Worm (Caenorhabditis elegans) whole organism, late embryonic: ENCODE results near the gene C14C6.5.

ENCODE experiments used
- C08G9.2 ChIP-seq: sonication (generic microtip); optimal IDR thresholded peaks from 2 replicates; lab custom pipeline; 2016; ENCODE audit warnings: mild to moderate bottlenecking, missing genetic modification characterization, moderate library complexity, missing compliant biosample characterization
- Y22D7AL.16 ChIP-seq: sonication (generic microtip); optimal IDR thresholded peaks from 2 replicates; lab custom pipeline; 2016; ENCODE audit warnings: missing genetic modification characterization, missing compliant biosample characterization
- ceh-31 ChIP-seq: sonication (generic microtip); optimal IDR thresholded peaks from 2 replicates; lab custom pipeline; 2016; ENCODE audit warnings: missing genetic modification characterization, missing compliant biosample characterization
- ceh-34 ChIP-seq: sonication (generic microtip); optimal IDR thresholded peaks from 2 replicates; lab custom pipeline; 2016; ENCODE audit warnings: mild to moderate bottlenecking, missing genetic modification characterization, missing compliant biosample characterization
- dmd-4 ChIP-seq: sonication (generic microtip); optimal IDR thresholded peaks from 2 replicates; lab custom pipeline; 2016; ENCODE audit warnings: borderline replicate concordance, missing genetic modification characterization, missing compliant biosample characterization
- ets-4 ChIP-seq: sonication (generic microtip); optimal IDR thresholded peaks from 2 replicates; lab custom pipeline; 2016; ENCODE audit warnings: missing genetic modification characterization, missing compliant biosample characterization
- hlh-13 ChIP-seq: fragments of 200-800 bp; sonication (Bioruptor generic); optimal IDR thresholded peaks from 2 replicates; lab custom pipeline; 2018; ENCODE audit warnings: mild to moderate bottlenecking, missing genetic modification characterization, missing compliant biosample characterization
- lin-11 ChIP-seq: fragments of 200-800 bp; sonication (Bioruptor generic); optimal IDR thresholded peaks from 2 replicates; lab custom pipeline; 2018; ENCODE audit warnings: mild to moderate bottlenecking, missing genetic modification characterization, missing compliant biosample characterization
- nhr-11 ChIP-seq: fragments of 150-350 bp; optimal IDR thresholded peaks from 2 replicates; lab custom pipeline; 2014; ENCODE audit warnings: missing biosample characterization, missing genetic modification characterization
- pag-3 ChIP-seq: sonication (generic microtip); optimal IDR thresholded peaks from 2 replicates; lab custom pipeline; 2016; ENCODE audit warnings: missing compliant biosample characterization, missing genetic modification characterization, borderline replicate concordance
- tbx-2 ChIP-seq: sonication (generic microtip); optimal IDR thresholded peaks from 2 replicates; lab custom pipeline; 2016; ENCODE audit warnings: missing genetic modification characterization, missing compliant biosample characterization
- tbx-7 ChIP-seq: sonication (generic microtip); optimal IDR thresholded peaks from 2 replicates; lab custom pipeline; 2016; ENCODE audit warnings: missing genotype, missing genetic modification characterization, missing compliant biosample characterization
- zip-5 ChIP-seq: sonication (generic microtip); optimal IDR thresholded peaks from 2 replicates; lab custom pipeline; 2016; ENCODE audit warnings: missing genetic modification characterization, missing compliant biosample characterization

DNA sequence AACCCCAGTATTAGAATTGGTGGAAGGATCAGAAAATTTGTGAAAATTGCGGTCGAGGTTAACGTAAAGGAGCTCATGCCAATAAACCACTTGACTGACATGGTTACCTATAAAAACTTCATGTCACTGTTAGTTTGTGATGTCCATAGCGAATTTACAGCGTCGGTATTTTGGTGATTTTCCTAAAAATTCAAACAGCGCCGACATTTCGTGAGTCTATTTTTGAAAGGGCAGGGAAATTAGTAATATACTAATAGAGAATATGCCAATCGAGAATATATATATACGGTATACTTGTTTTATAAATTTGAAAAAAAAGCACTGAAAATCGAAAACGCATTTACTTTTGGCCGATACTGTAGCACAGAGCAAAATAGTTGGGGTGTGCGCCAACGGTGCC lies 19.6 kb downstream of the C14C6.5 start, which contains the start of gene srx-8:
- TF ChIP-seq ceh-31 (tag; lab: Kevin White, UChicago) (no peak), tbx-2 (tag; lab: Kevin White, UChicago) (no peak), lin-11 (no peak), pag-3 (tag; lab: Kevin White, UChicago) (no peak), hlh-13 (GFP tag; lab: Kevin White, UChicago) (no peak), C08G9.2 (tag; lab: Kevin White, UChicago) (no peak), ceh-34 (tag; lab: Kevin White, UChicago) (no peak), Y22D7AL.16 (no peak), tbx-7 (no peak), zip-5 (tag; lab: Kevin White, UChicago) (no peak), ets-4 (tag; lab: Kevin White, UChicago) (no peak), dmd-4 (no peak), nhr-11 (tag; lab: Kevin White, UChicago) (no peak)
